Fruit fly (Drosophila melanogaster) whole organism, embryonic: ENCODE results near the gene haf.

Source experiments
- ATbp ChIP-seq: fragments of 200-800 bp; sonication (Bioruptor generic); optimal IDR thresholded peaks from 2 replicates; lab custom pipeline; 2017; ENCODE audit warnings: missing biosample characterization, mild to moderate bottlenecking, missing genetic modification characterization, missing genetic modification reagents
- Asciz ChIP-seq: fragments of 200-800 bp; sonication (Bioruptor generic); optimal IDR thresholded peaks from 2 replicates; lab custom pipeline; 2017; ENCODE audit warnings: missing biosample characterization, mild to moderate bottlenecking, missing genetic modification characterization, missing genetic modification reagents
- Bgb ChIP-seq: fragments of 200-800 bp; sonication (Bioruptor generic); IDR thresholded peaks from 2 replicates; pipeline ENCODE4 v1.3.6; 2022; ENCODE audit warnings: missing biosample characterization, missing genetic modification characterization; ENCODE audit not compliant: partially characterized antibody
- CG10321 ChIP-seq: fragments of 200-800 bp; sonication (Bioruptor generic); IDR thresholded peaks from 2 replicates; pipeline ENCODE4 v1.3.6; 2022; ENCODE audit warnings: missing biosample characterization, missing genetic modification characterization
- CG11398 ChIP-seq: fragments of 200-800 bp; sonication (Bioruptor generic); optimal IDR thresholded peaks from 2 replicates; lab custom pipeline; 2016; ENCODE audit warnings: missing biosample characterization, missing genetic modification characterization
- CG11560 ChIP-seq: fragments of 200-800 bp; sonication (Bioruptor generic); IDR thresholded peaks from 3 replicates; pipeline ENCODE4 v1.3.6; 2022; ENCODE audit warnings: missing biosample characterization, missing genetic modification characterization
- CG13296 ChIP-seq: fragments of 200-800 bp; sonication (Bioruptor generic); optimal IDR thresholded peaks from 3 replicates; lab custom pipeline; 2018; ENCODE audit warnings: missing biosample characterization, mild to moderate bottlenecking, missing genetic modification characterization
- CG15514 ChIP-seq: fragments of 200-800 bp; sonication (Bioruptor generic); optimal IDR thresholded peaks from 3 replicates; lab custom pipeline; 2017; ENCODE audit warnings: missing biosample characterization, missing genetic modification characterization, mild to moderate bottlenecking, moderate library complexity, missing genetic modification reagents
- CG1647 ChIP-seq: fragments of 200-800 bp; sonication (Bioruptor generic); optimal IDR thresholded peaks from 3 replicates; lab custom pipeline; 2016; ENCODE audit warnings: missing biosample characterization, missing genetic modification characterization
- CG17568 ChIP-seq: fragments of 200-800 bp; sonication (Bioruptor generic); optimal IDR thresholded peaks from 2 replicates; lab custom pipeline; 2018; ENCODE audit warnings: missing biosample characterization, mild to moderate bottlenecking, missing genetic modification characterization, moderate library complexity
- CG1832 ChIP-seq: fragments of 200-800 bp; sonication (Bioruptor generic); optimal IDR thresholded peaks from 2 replicates; lab custom pipeline; 2017; ENCODE audit warnings: missing biosample characterization, mild to moderate bottlenecking, missing genetic modification characterization, inconsistent platforms
- CG18619 ChIP-seq: fragments of 200-800 bp; sonication (Bioruptor generic); optimal IDR thresholded peaks from 3 replicates; lab custom pipeline; 2017; ENCODE audit warnings: missing biosample characterization, mild to moderate bottlenecking, missing genetic modification characterization
- CG2712 ChIP-seq: fragments of 200-800 bp; optimal IDR thresholded peaks from 3 replicates; lab custom pipeline; 2019; ENCODE audit warnings: missing biosample characterization, mild to moderate bottlenecking, missing genetic modification characterization, moderate library complexity
- CG32767 ChIP-seq: fragments of 200-800 bp; sonication (Bioruptor generic); IDR thresholded peaks from 2 replicates; pipeline ENCODE4 v1.3.6; 2022; ENCODE audit warnings: missing biosample characterization, missing genetic modification characterization
- CG34224 ChIP-seq: fragments of 200-800 bp; sonication (Bioruptor generic); IDR thresholded peaks from 3 replicates; pipeline ENCODE4 v1.3.6; 2022; ENCODE audit warnings: missing biosample characterization, missing genetic modification characterization; ENCODE audit not compliant: partially characterized antibody
- CG6854 ChIP-seq: fragments of 200-800 bp; sonication (Bioruptor generic); optimal IDR thresholded peaks from 3 replicates; lab custom pipeline; 2017; ENCODE audit warnings: missing biosample characterization, mild to moderate bottlenecking, missing genetic modification characterization
- CG7786 ChIP-seq: fragments of 200-800 bp; sonication (Bioruptor generic); optimal IDR thresholded peaks from 2 replicates; lab custom pipeline; 2016; ENCODE audit warnings: missing biosample characterization, missing genetic modification characterization
- CG8281 ChIP-seq: fragments of 200-800 bp; sonication (Bioruptor generic); optimal IDR thresholded peaks from 2 replicates; lab custom pipeline; 2018; ENCODE audit warnings: missing biosample characterization, mild to moderate bottlenecking, missing genetic modification characterization, moderate library complexity
- CG8944 ChIP-seq: fragments of 200-800 bp; sonication (Bioruptor generic); optimal IDR thresholded peaks from 3 replicates; lab custom pipeline; 2016; ENCODE audit warnings: missing biosample characterization, missing genetic modification characterization
- CG9437 ChIP-seq: fragments of 200-800 bp; sonication (Bioruptor generic); optimal IDR thresholded peaks from 2 replicates; lab custom pipeline; 2018; ENCODE audit warnings: missing biosample characterization, mild to moderate bottlenecking, missing genetic modification characterization
- CG9609 ChIP-seq: fragments of 200-800 bp; sonication (Bioruptor generic); optimal IDR thresholded peaks from 3 replicates; lab custom pipeline; 2016; ENCODE audit warnings: missing biosample characterization, missing genetic modification characterization
- D19A ChIP-seq: fragments of 200-800 bp; optimal IDR thresholded peaks from 3 replicates; lab custom pipeline; 2019; ENCODE audit warnings: missing biosample characterization, mild to moderate bottlenecking, missing genetic modification characterization, moderate library complexity
- Hmx ChIP-seq: fragments of 200-800 bp; sonication (Bioruptor generic); optimal IDR thresholded peaks from 2 replicates; lab custom pipeline; 2016; ENCODE audit warnings: missing biosample characterization, missing genetic modification characterization
- Hr51 ChIP-seq, 2 experiments: fragments of 200-800 bp; sonication (Bioruptor generic); optimal IDR thresholded peaks; 2 replicates in 1 of 2; 3 replicates in 1 of 2; lab custom pipeline; 2016 to 2018; ENCODE audit warnings: missing biosample characterization in 2 of 2, missing genetic modification characterization in 2 of 2, mild to moderate bottlenecking in 1 of 2, moderate library complexity in 1 of 2
- Lhr ChIP-seq: fragments of 200-800 bp; sonication (Bioruptor generic); optimal IDR thresholded peaks from 3 replicates; lab custom pipeline; 2017; ENCODE audit warnings: mild to moderate bottlenecking, missing biosample characterization, missing genetic modification reagents, missing genetic modification characterization
- Nf-YC ChIP-seq: fragments of 200-800 bp; optimal IDR thresholded peaks from 3 replicates; lab custom pipeline; 2019; ENCODE audit warnings: missing biosample characterization, mild to moderate bottlenecking, missing genetic modification characterization, moderate library complexity
- PHDP ChIP-seq: fragments of 200-800 bp; sonication (Bioruptor generic); optimal IDR thresholded peaks from 3 replicates; lab custom pipeline; 2018; ENCODE audit warnings: missing biosample characterization, mild to moderate bottlenecking, missing genetic modification characterization, moderate library complexity
- Usf ChIP-seq: fragments of 200-800 bp; sonication (Bioruptor generic); optimal IDR thresholded peaks from 2 replicates; lab custom pipeline; 2017; ENCODE audit warnings: missing genotype, missing biosample characterization, missing genetic modification characterization
- ab ChIP-seq: fragments of 200-800 bp; sonication (Bioruptor generic); optimal IDR thresholded peaks from 2 replicates; lab custom pipeline; 2016; ENCODE audit warnings: missing biosample characterization, missing genetic modification characterization
- ase ChIP-seq: fragments of 200-800 bp; sonication (Bioruptor generic); IDR thresholded peaks from 3 replicates; pipeline ENCODE4 v1.3.6; 2022; ENCODE audit warnings: missing biosample characterization, missing genetic modification characterization
- chm ChIP-seq: fragments of 200-800 bp; sonication (Bioruptor generic); IDR thresholded peaks from 2 replicates; pipeline ENCODE4 v1.3.6; 2022; ENCODE audit warnings: missing biosample characterization, missing genetic modification characterization
- ci ChIP-seq: fragments of 200-800 bp; sonication (Bioruptor generic); IDR thresholded peaks from 3 replicates; pipeline ENCODE4 v1.3.6; 2022; ENCODE audit warnings: missing biosample characterization, missing genetic modification characterization
- corto ChIP-seq: fragments of 200-800 bp; sonication (Bioruptor generic); optimal IDR thresholded peaks from 2 replicates; lab custom pipeline; 2016; ENCODE audit warnings: missing biosample characterization, mild to moderate bottlenecking, missing genetic modification characterization, moderate library complexity
- ems ChIP-seq: fragments of 200-800 bp; sonication (Bioruptor generic); optimal IDR thresholded peaks from 3 replicates; lab custom pipeline; 2016; ENCODE audit warnings: missing biosample characterization, missing genetic modification characterization
- eve ChIP-seq, 2 experiments: fragments of >200 bp; optimal IDR thresholded peaks; 2 replicates each; lab custom pipeline; 2017; ENCODE audit warnings: missing biosample characterization in 2 of 2, missing genetic modification characterization in 2 of 2
- gcm ChIP-seq: fragments of 200-800 bp; sonication (Bioruptor generic); optimal IDR thresholded peaks from 2 replicates; lab custom pipeline; 2019; ENCODE audit warnings: missing biosample characterization, mild to moderate bottlenecking, missing genetic modification characterization, moderate library complexity
- gfzf ChIP-seq: fragments of 200-800 bp; sonication (Bioruptor generic); optimal IDR thresholded peaks from 2 replicates; lab custom pipeline; 2016; ENCODE audit warnings: missing biosample characterization, mild to moderate bottlenecking, missing genetic modification characterization, moderate library complexity
- gsb ChIP-seq: fragments of 200-800 bp; sonication (Bioruptor generic); IDR thresholded peaks from 2 replicates; pipeline ENCODE4 v1.3.6; 2022; ENCODE audit warnings: missing biosample characterization, missing genetic modification characterization
- jing ChIP-seq: fragments of 200-800 bp; sonication (Bioruptor generic); optimal IDR thresholded peaks from 2 replicates; lab custom pipeline; 2018; ENCODE audit warnings: missing biosample characterization, mild to moderate bottlenecking, missing genetic modification characterization
- jumu ChIP-seq: fragments of 200-800 bp; sonication (Bioruptor generic); optimal IDR thresholded peaks from 3 replicates; lab custom pipeline; 2016; ENCODE audit warnings: missing biosample characterization, missing genetic modification characterization
- kay ChIP-seq: fragments of 200-800 bp; sonication (Bioruptor generic); optimal IDR thresholded peaks from 2 replicates; lab custom pipeline; 2016; ENCODE audit warnings: missing biosample characterization, missing genetic modification characterization
- kni ChIP-seq: fragments of 200-800 bp; sonication (Bioruptor generic); optimal IDR thresholded peaks from 3 replicates; lab custom pipeline; 2017; ENCODE audit warnings: mild to moderate bottlenecking, missing biosample characterization, missing genetic modification reagents, missing genetic modification characterization
- lov ChIP-seq, 2 experiments: fragments of 200-800 bp in 1 of 2; fragments of >200 bp in 1 of 2; sonication (Bioruptor generic) in 1 of 2; IDR thresholded peaks in 1 of 2; optimal IDR thresholded peaks in 1 of 2; 2 replicates in 1 of 2; 3 replicates in 1 of 2; pipeline versions ENCODE4 v1.3.6 to Lab custom; 2017 to 2022; ENCODE audit warnings: missing biosample characterization in 1 of 2, missing genetic modification characterization in 1 of 2
- pita ChIP-seq: fragments of 200-800 bp; sonication (Bioruptor generic); optimal IDR thresholded peaks from 2 replicates; lab custom pipeline; 2017; ENCODE audit warnings: missing biosample characterization, mild to moderate bottlenecking, missing genetic modification characterization
- psq ChIP-seq: fragments of 200-800 bp; sonication (Bioruptor generic); optimal IDR thresholded peaks from 2 replicates; lab custom pipeline; 2017; ENCODE audit warnings: missing biosample characterization, missing genetic modification characterization
- slp2 ChIP-seq: fragments of 200-800 bp; sonication (Bioruptor generic); optimal IDR thresholded peaks from 2 replicates; lab custom pipeline; 2016; ENCODE audit warnings: missing biosample characterization, missing genetic modification characterization
- stwl ChIP-seq: fragments of 200-800 bp; sonication (Bioruptor generic); optimal IDR thresholded peaks from 3 replicates; lab custom pipeline; 2018; ENCODE audit warnings: missing biosample characterization, mild to moderate bottlenecking, missing genetic modification characterization, moderate library complexity
- unpg ChIP-seq: fragments of 200-800 bp; sonication (Bioruptor generic); optimal IDR thresholded peaks from 3 replicates; lab custom pipeline; 2018; ENCODE audit warnings: missing biosample characterization, mild to moderate bottlenecking, missing genetic modification characterization, moderate library complexity
- zfh2 ChIP-seq: fragments of 200-800 bp; sonication (Bioruptor generic); optimal IDR thresholded peaks from 2 replicates; lab custom pipeline; 2016; ENCODE audit warnings: missing biosample characterization, missing genetic modification characterization

The haf gene

dm6 chr2L:1627824-1628501 lies 73.0 kb downstream of the haf start (continued):
- TF ChIP-seq CG2712 (tag; lab: Kevin White, UChicago) (no peak), CG9609 (GFP tag; lab: Kevin White, UChicago) (no peak), Nf-YC (tag; lab: Kevin White, UChicago) (no peak), Hr51 (GFP tag; optimal IDR thresholded peaks at IDR 0.05; lab: Kevin White, UChicago) (peak in 1 of 2 experiments; percentile 71), jumu (GFP tag; lab: Kevin White, UChicago) (no peak), gsb (GFP tag; lab: Robert Waterston, UW) (peak; percentile 5; the same call in 1 of the 2 replicates), CG11398 (GFP tag; lab: Kevin White, UChicago) (no peak), Lhr (GFP tag; lab: Kevin White, UChicago) (no peak), psq (no peak), CG9437 (GFP tag; lab: Kevin White, UChicago) (no peak), ase (GFP tag; lab: Robert Waterston, UW) (0 out of 3 replicates have a peak, but pooled peaks have one; percentile 4), CG32767 (GFP tag; lab: Robert Waterston, UW) (no peak; the same call in 1 of the 2 replicates), pita (GFP tag; lab: Kevin White, UChicago) (no peak), jing (GFP tag; lab: Kevin White, UChicago) (no peak), Usf (GFP tag; lab: Kevin White, UChicago) (no peak), kay (GFP tag; lab: Kevin White, UChicago) (no peak), lov (optimal IDR thresholded peaks at IDR 0.05; lab: Kevin White, UChicago) (no peak), lov (GFP tag; IDR thresholded peaks at IDR 0.05; lab: Robert Waterston, UW) (no peak), Bgb (GFP tag; lab: Robert Waterston, UW) (no peak), stwl (tag; lab: Kevin White, UChicago) (no peak), corto (GFP tag; lab: Kevin White, UChicago) (no peak), CG11560 (no peak), CG13296 (peak; percentile 53), CG18619 (peak; percentile 56), kni (no peak), CG34224 (GFP tag; lab: Robert Waterston, UW) (no peak), ATbp (no peak), Asciz (GFP tag; lab: Kevin White, UChicago) (no peak), CG1647 (GFP tag; lab: Kevin White, UChicago) (no peak), CG10321 (peak; percentile 84), gcm (GFP tag; lab: Kevin White, UChicago) (no peak), Hmx (GFP tag; lab: Kevin White, UChicago) (no peak), D19A (tag; lab: Kevin White, UChicago) (peak; percentile 17), CG6854 (GFP tag; lab: Kevin White, UChicago) (peak; percentile 19), PHDP (tag; lab: Kevin White, UChicago) (peak; percentile 75), unpg (GFP tag; lab: Kevin White, UChicago) (peak; percentile 56), CG1832 (GFP tag; lab: Kevin White, UChicago) (no peak), CG17568 (peak; percentile 62), CG8281 (tag; lab: Kevin White, UChicago) (no peak), zfh2 (GFP tag; lab: Kevin White, UChicago) (peak; percentile 56), ab (GFP tag; lab: Kevin White, UChicago) (no peak), gfzf (GFP tag; lab: Kevin White, UChicago) (no peak), CG7786 (peak; percentile 67), eve (GFP tag; optimal IDR thresholded peaks at IDR 0.05; lab: Kevin White, UChicago) (no peak), CG15514 (GFP tag; lab: Kevin White, UChicago) (peak; percentile 38), CG8944 (no peak), ci (GFP tag; lab: Robert Waterston, UW) (no peak), ems (GFP tag; lab: Kevin White, UChicago) (no peak), chm (GFP tag; lab: Robert Waterston, UW) (0 out of 2 replicates have a peak, but pooled peaks have one; percentile 44), slp2 (no peak)
